Worm (Caenorhabditis elegans) whole organism, mixed stage, embryonic: ENCODE measurements around the gene ZC190.6.

Experiments
- M03D4.4 ChIP-seq: sonication (generic microtip); optimal IDR thresholded peaks from 2 replicates; lab custom pipeline; 2017; ENCODE audit warnings: mild to moderate bottlenecking, missing genetic modification characterization, missing compliant biosample characterization
- bed-3 ChIP-seq: fragments of 200-800 bp; sonication (Bioruptor generic); optimal IDR thresholded peaks from 3 replicates; lab custom pipeline; 2018; ENCODE audit warnings: mild to moderate bottlenecking, missing genetic modification characterization, moderate library complexity, missing compliant biosample characterization
- blmp-1 ChIP-seq: fragments of 150-350 bp; optimal IDR thresholded peaks from 2 replicates; lab custom pipeline; 2014; ENCODE audit warnings: missing biosample characterization, missing genetic modification characterization
- ceh-43 ChIP-seq: fragments of 200-800 bp; sonication (Bioruptor generic); optimal IDR thresholded peaks from 2 replicates; lab custom pipeline; 2018; ENCODE audit warnings: mild to moderate bottlenecking, missing genetic modification characterization, moderate library complexity, missing compliant biosample characterization
- ceh-83 ChIP-seq: fragments of 200-800 bp; sonication (Bioruptor generic); optimal IDR thresholded peaks from 2 replicates; lab custom pipeline; 2018; ENCODE audit warnings: mild to moderate bottlenecking, missing genetic modification characterization, missing compliant biosample characterization
- ces-1 ChIP-seq: fragments of 150-350 bp; optimal IDR thresholded peaks from 2 replicates; lab custom pipeline; 2014; ENCODE audit warnings: missing biosample characterization, missing genetic modification reagents, missing genetic modification characterization
- cnd-1 ChIP-seq: fragments of 200-800 bp; sonication (Bioruptor generic); optimal IDR thresholded peaks from 2 replicates; lab custom pipeline; 2018; ENCODE audit warnings: mild to moderate bottlenecking, missing genetic modification characterization, missing compliant biosample characterization
- drap-1 ChIP-seq: fragments of 200-800 bp; sonication (Bioruptor generic); optimal IDR thresholded peaks from 3 replicates; lab custom pipeline; 2018; ENCODE audit warnings: mild to moderate bottlenecking, missing genetic modification characterization, missing compliant biosample characterization
- elt-1 ChIP-seq: sonication (generic microtip); optimal IDR thresholded peaks from 2 replicates; lab custom pipeline; 2017; ENCODE audit warnings: missing genetic modification characterization, mild to moderate bottlenecking, missing compliant biosample characterization, antibody characterized with exemption, moderate library complexity, borderline replicate concordance; ENCODE audit not compliant: insufficient read depth
- elt-3 ChIP-seq: fragments of 150-350 bp; optimal IDR thresholded peaks from 2 replicates; lab custom pipeline; 2014; ENCODE audit warnings: missing biosample characterization, missing genetic modification characterization
- flh-1 ChIP-seq: fragments of 200-800 bp; sonication (Bioruptor generic); optimal IDR thresholded peaks from 2 replicates; lab custom pipeline; 2018; ENCODE audit warnings: mild to moderate bottlenecking, missing genetic modification characterization, moderate library complexity, missing compliant biosample characterization
- hlh-1 ChIP-seq: fragments of 150-350 bp; optimal IDR thresholded peaks from 2 replicates; lab custom pipeline; 2014; ENCODE audit warnings: missing biosample characterization, missing genetic modification reagents, missing genetic modification characterization
- lin-13 ChIP-seq: fragments of 150-350 bp; optimal IDR thresholded peaks from 2 replicates; lab custom pipeline; 2014; ENCODE audit warnings: missing biosample characterization, missing genetic modification characterization
- lin-32 ChIP-seq: fragments of 200-800 bp; sonication (Bioruptor generic); optimal IDR thresholded peaks from 2 replicates; lab custom pipeline; 2018; ENCODE audit warnings: mild to moderate bottlenecking, missing genetic modification characterization, missing compliant biosample characterization
- lsy-2 ChIP-seq: fragments of 150-350 bp; optimal IDR thresholded peaks from 2 replicates; lab custom pipeline; 2014; ENCODE audit warnings: missing biosample characterization, missing genetic modification characterization
- mab-5 ChIP-seq: fragments of 150-350 bp; optimal IDR thresholded peaks from 2 replicates; lab custom pipeline; 2014; ENCODE audit warnings: missing biosample characterization, missing genetic modification characterization
- mep-1 ChIP-seq: fragments of 150-350 bp; optimal IDR thresholded peaks from 2 replicates; lab custom pipeline; 2017; ENCODE audit warnings: missing biosample characterization, missing genetic modification reagents, missing genetic modification characterization, inconsistent platforms
- nhr-237 ChIP-seq: fragments of 150-350 bp; optimal IDR thresholded peaks from 2 replicates; lab custom pipeline; 2014; ENCODE audit warnings: missing biosample characterization, missing genetic modification characterization
- nhr-28 ChIP-seq: fragments of 150-350 bp; optimal IDR thresholded peaks from 2 replicates; lab custom pipeline; 2014; ENCODE audit warnings: missing biosample characterization, missing genetic modification characterization
- sem-2 ChIP-seq: fragments of 200-800 bp; sonication (Bioruptor generic); optimal IDR thresholded peaks from 2 replicates; lab custom pipeline; 2018; ENCODE audit warnings: mild to moderate bottlenecking, missing genetic modification characterization, missing compliant biosample characterization
- snpc-4 ChIP-seq: fragments of 150-350 bp; optimal IDR thresholded peaks from 2 replicates; lab custom pipeline; 2014; ENCODE audit warnings: missing biosample characterization, missing genetic modification characterization
- unc-120 ChIP-seq: sonication (generic microtip); optimal IDR thresholded peaks from 2 replicates; lab custom pipeline; 2017; ENCODE audit warnings: missing genetic modification characterization, missing compliant biosample characterization; ENCODE audit not compliant: poor library complexity, severe bottlenecking

ZC190.6 gene

ce11 chrV:8627580-8627979, 49.5 kb downstream of the ZC190.6 start:
- TF ChIP-seq sem-2 (GFP tag; lab: Kevin White, UChicago) (no peak), drap-1 (no peak), mab-5 (tag; lab: Kevin White, UChicago) (no peak), ces-1 (no peak), cnd-1 (no peak), ceh-83 (GFP tag; lab: Kevin White, UChicago) (no peak), snpc-4 (no peak), bed-3 (GFP tag; lab: Kevin White, UChicago) (no peak), nhr-237 (tag; lab: Kevin White, UChicago) (no peak), lin-13 (tag; lab: Kevin White, UChicago) (no peak)

ce11 chrV:8626406-8626805, 50.7 kb downstream of the ZC190.6 start:
- no peak for TF ChIP-seq lsy-2 (tag; lab: Kevin White, UChicago)
- TF ChIP-seq unc-120 (tag; lab: Kevin White, UChicago): no peak
- no peak for TF ChIP-seq elt-1 (tag; lab: Kevin White, UChicago)
- TF ChIP-seq hlh-1 (tag; lab: Kevin White, UChicago): no peak
- TF ChIP-seq flh-1 (GFP tag; lab: Kevin White, UChicago): no peak
- TF ChIP-seq M03D4.4 (tag; lab: Kevin White, UChicago): no peak
- no peak for TF ChIP-seq ceh-43 (GFP tag; lab: Kevin White, UChicago)
- TF ChIP-seq snpc-4: no peak
- no peak for TF ChIP-seq elt-3
- no peak for TF ChIP-seq lin-32 (GFP tag; lab: Kevin White, UChicago)
- no peak for TF ChIP-seq mep-1 (tag; lab: Kevin White, UChicago)
- TF ChIP-seq nhr-28 (tag; lab: Kevin White, UChicago): no peak
- no peak for TF ChIP-seq blmp-1
- no peak for TF ChIP-seq sem-2 (GFP tag; lab: Kevin White, UChicago)
- no peak for TF ChIP-seq ceh-83 (GFP tag; lab: Kevin White, UChicago)
- TF ChIP-seq drap-1: no peak
- TF ChIP-seq mab-5 (tag; lab: Kevin White, UChicago): no peak
- TF ChIP-seq lin-13 (tag; lab: Kevin White, UChicago): no peak
- TF ChIP-seq bed-3 (GFP tag; lab: Kevin White, UChicago): no peak
